Worm (Caenorhabditis elegans): ENCODE measurements around the gene clh-1.

ce11 chrII:11879784-11880183, 23.5 kb upstream of the clh-1 start:
- TF ChIP-seq W03F9.2 (tag; optimal IDR thresholded peaks at IDR 0.05) (no peak), dao-5 (tag; optimal IDR thresholded peaks at IDR 0.05) (no peak), him-1 (tag; optimal IDR thresholded peaks at IDR 0.05) (no peak)

All from whole organism, L4/young adult.